Fruit fly (Drosophila melanogaster) whole organism, embryonic: ENCODE results near the gene Men.

Experiments
- ftz-f1 ChIP-seq: fragments of 200-800 bp; sonication (Bioruptor generic); optimal IDR thresholded peaks from 2 replicates; lab custom pipeline; 2016; ENCODE audit warnings: missing biosample characterization, missing genetic modification characterization
- gce ChIP-seq: fragments of 200-800 bp; sonication (Bioruptor generic); IDR thresholded peaks from 3 replicates; pipeline ENCODE4 v1.3.6; 2022; ENCODE audit warnings: missing biosample characterization, missing genetic modification characterization
- gcm2 ChIP-seq: fragments of 200-800 bp; sonication (Bioruptor generic); optimal IDR thresholded peaks from 2 replicates; lab custom pipeline; 2016; ENCODE audit warnings: missing biosample characterization, missing genetic modification characterization

DNA sequence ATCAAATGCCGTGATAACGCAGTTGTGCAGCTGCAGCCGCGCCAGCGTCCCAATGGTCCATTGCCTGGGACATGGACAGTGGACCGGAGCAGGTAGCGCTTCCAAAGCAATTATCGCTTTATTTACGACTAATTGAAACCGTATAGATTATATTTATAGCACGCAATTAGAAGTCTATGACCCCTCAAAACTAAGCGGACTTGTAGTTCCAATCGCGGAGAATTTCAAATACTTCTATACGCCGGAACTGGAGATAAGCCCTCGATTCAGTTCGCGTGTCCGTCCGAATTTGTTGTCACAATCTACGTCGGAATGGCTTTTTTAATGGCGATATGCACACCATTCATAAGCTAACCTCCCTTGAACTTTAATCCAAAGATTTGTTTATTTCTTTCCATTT lies 37.0 kb downstream of the Men start:
- TF ChIP-seq ftz-f1 (GFP tag; lab: Kevin White, UChicago) (no peak), gcm2 (GFP tag; lab: Kevin White, UChicago) (no peak), gce (GFP tag; lab: Robert Waterston, UW) (no peak)
